Worm (Caenorhabditis elegans) whole organism, L2 larva: ENCODE data around the gene K02E7.7.

Source experiments
- R02D3.7 ChIP-seq: fragments of 150-350 bp; optimal IDR thresholded peaks from 2 replicates; lab custom pipeline; 2014; ENCODE audit warnings: missing biosample characterization, missing genetic modification characterization
- Y55F3AM.14 ChIP-seq: fragments of 200-800 bp; sonication (Bioruptor generic); optimal IDR thresholded peaks from 2 replicates; lab custom pipeline; 2018; ENCODE audit warnings: mild to moderate bottlenecking, missing genetic modification characterization, missing compliant biosample characterization
- ZK546.5 ChIP-seq: sonication (generic microtip); optimal IDR thresholded peaks from 2 replicates; lab custom pipeline; 2017; ENCODE audit warnings: missing biosample characterization, missing genetic modification characterization
- aly-2 ChIP-seq: fragments of 150-350 bp; optimal IDR thresholded peaks from 2 replicates; lab custom pipeline; 2014; ENCODE audit warnings: missing biosample characterization, missing genetic modification characterization
- ama-1 ChIP-seq: fragments of 150-350 bp; optimal IDR thresholded peaks from 2 replicates; lab custom pipeline; 2018; ENCODE audit warnings: inconsistent platforms
- blmp-1 ChIP-seq: sonication (generic microtip); optimal IDR thresholded peaks from 2 replicates; lab custom pipeline; 2017; ENCODE audit warnings: missing genetic modification characterization, mild to moderate bottlenecking, missing compliant biosample characterization, antibody characterized with exemption, moderate library complexity; ENCODE audit not compliant: insufficient read depth
- ceh-82 ChIP-seq: fragments of 150-350 bp; optimal IDR thresholded peaks from 2 replicates; lab custom pipeline; 2014; ENCODE audit warnings: missing biosample characterization, missing genetic modification characterization
- egl-27 ChIP-seq: sonication (generic microtip); optimal IDR thresholded peaks from 3 replicates; lab custom pipeline; 2017; ENCODE audit warnings: missing biosample characterization, missing genetic modification reagents, missing genetic modification characterization
- elt-1 ChIP-seq: fragments of 150-350 bp; optimal IDR thresholded peaks from 2 replicates; lab custom pipeline; 2014; ENCODE audit warnings: missing biosample characterization, missing genetic modification characterization
- elt-3 ChIP-seq: sonication (generic microtip); optimal IDR thresholded peaks from 2 replicates; lab custom pipeline; 2017; ENCODE audit warnings: missing biosample characterization, missing genetic modification characterization
- fos-1 ChIP-seq: fragments of 150-350 bp; optimal IDR thresholded peaks from 2 replicates; lab custom pipeline; 2014; ENCODE audit warnings: missing biosample characterization, missing genetic modification characterization
- lin-13 ChIP-seq: fragments of 150-350 bp; optimal IDR thresholded peaks from 2 replicates; lab custom pipeline; 2014; ENCODE audit warnings: missing biosample characterization, missing genetic modification reagents, missing genetic modification characterization
- lin-39 ChIP-seq: fragments of 150-350 bp; optimal IDR thresholded peaks from 2 replicates; lab custom pipeline; 2014; ENCODE audit warnings: missing biosample characterization, missing genetic modification reagents, missing genetic modification characterization
- lsy-2 ChIP-seq, 2 experiments: fragments of 150-350 bp in 1 of 2; sonication (generic microtip) in 1 of 2; optimal IDR thresholded peaks; 2 replicates each; lab custom pipeline; 2014 to 2017; ENCODE audit warnings: missing biosample characterization in 2 of 2, missing genetic modification characterization in 2 of 2
- mbf-1 ChIP-seq: sonication (generic microtip); optimal IDR thresholded peaks from 2 replicates; lab custom pipeline; 2017; ENCODE audit warnings: missing biosample characterization, missing genetic modification characterization
- mdl-1 ChIP-seq, 2 experiments: fragments of 150-350 bp in 1 of 2; sonication (generic microtip) in 1 of 2; optimal IDR thresholded peaks; 2 replicates each; lab custom pipeline; 2017; ENCODE audit warnings: missing biosample characterization in 2 of 2, missing genetic modification characterization in 2 of 2
- nhr-11 ChIP-seq: fragments of 150-350 bp; optimal IDR thresholded peaks from 2 replicates; lab custom pipeline; 2014; ENCODE audit warnings: missing biosample characterization, missing genetic modification characterization
- nhr-12 ChIP-seq: fragments of 150-350 bp; optimal IDR thresholded peaks from 2 replicates; lab custom pipeline; 2014; ENCODE audit warnings: missing biosample characterization, missing genetic modification characterization
- nhr-129 ChIP-seq: fragments of 150-350 bp; optimal IDR thresholded peaks from 2 replicates; lab custom pipeline; 2014; ENCODE audit warnings: missing biosample characterization, missing genetic modification characterization
- nhr-21 ChIP-seq: fragments of 150-350 bp; optimal IDR thresholded peaks from 2 replicates; lab custom pipeline; 2014; ENCODE audit warnings: missing biosample characterization, missing genetic modification characterization
- nhr-237 ChIP-seq: fragments of 150-350 bp; optimal IDR thresholded peaks from 2 replicates; lab custom pipeline; 2014; ENCODE audit warnings: missing biosample characterization, missing genetic modification characterization
- nhr-25 ChIP-seq: fragments of 150-350 bp; sonication (generic microtip); optimal IDR thresholded peaks from 3 replicates; lab custom pipeline; 2014; ENCODE audit warnings: missing biosample characterization, missing genetic modification characterization
- nhr-6 ChIP-seq: fragments of 150-350 bp; optimal IDR thresholded peaks from 2 replicates; lab custom pipeline; 2014; ENCODE audit warnings: missing biosample characterization, missing genetic modification characterization
- nhr-77 ChIP-seq: fragments of 150-350 bp; optimal IDR thresholded peaks from 2 replicates; lab custom pipeline; 2014; ENCODE audit warnings: missing biosample characterization, missing genetic modification characterization
- peb-1 ChIP-seq: fragments of 150-350 bp; optimal IDR thresholded peaks from 2 replicates; lab custom pipeline; 2014; ENCODE audit warnings: missing biosample characterization, missing genetic modification characterization
- sem-4 ChIP-seq: fragments of 150-350 bp; optimal IDR thresholded peaks from 2 replicates; lab custom pipeline; 2014; ENCODE audit warnings: missing biosample characterization, missing genetic modification reagents, missing genetic modification characterization
- sma-3 ChIP-seq: sonication (generic microtip); optimal IDR thresholded peaks from 2 replicates; lab custom pipeline; 2016; ENCODE audit warnings: missing genetic modification reagents, missing genetic modification characterization, missing compliant biosample characterization
- sma-9 ChIP-seq, 2 experiments: fragments of 150-350 bp in 1 of 2; sonication (generic microtip) in 1 of 2; optimal IDR thresholded peaks; 2 replicates each; lab custom pipeline; 2014 to 2016; ENCODE audit warnings: missing genetic modification characterization in 2 of 2, mild to moderate bottlenecking in 1 of 2, missing biosample characterization in 1 of 2, missing compliant biosample characterization in 1 of 2, missing genetic modification reagents in 1 of 2, moderate library complexity in 1 of 2
- snpc-4 ChIP-seq: fragments of 150-350 bp; optimal IDR thresholded peaks from 2 replicates; lab custom pipeline; 2014; ENCODE audit warnings: missing biosample characterization, missing genetic modification characterization
- unc-39 ChIP-seq: fragments of 150-350 bp; optimal IDR thresholded peaks from 2 replicates; lab custom pipeline; 2014; ENCODE audit warnings: missing biosample characterization, missing genetic modification characterization
- unc-55 ChIP-seq: fragments of 150-350 bp; sonication (generic microtip); optimal IDR thresholded peaks from 3 replicates; lab custom pipeline; 2014; ENCODE audit warnings: missing biosample characterization, missing genetic modification reagents, missing genetic modification characterization
- unc-62 ChIP-seq: fragments of 150-350 bp; optimal IDR thresholded peaks from 2 replicates; lab custom pipeline; 2014; ENCODE audit warnings: missing biosample characterization, missing genetic modification reagents, missing genetic modification characterization
- ztf-1 ChIP-seq: fragments of 200-800 bp; sonication (Bioruptor generic); conservative IDR thresholded peaks from 2 replicates; pipeline ENCODE4 v1.3.6; 2022; ENCODE audit warnings: missing genetic modification characterization, missing compliant biosample characterization
- ztf-11 ChIP-seq: sonication (generic microtip); optimal IDR thresholded peaks from 2 replicates; lab custom pipeline; 2017; ENCODE audit warnings: missing biosample characterization, missing genetic modification characterization
- ztf-4 ChIP-seq: fragments of 150-350 bp; optimal IDR thresholded peaks from 2 replicates; lab custom pipeline; 2014; ENCODE audit warnings: missing biosample characterization, missing genetic modification characterization

K02E7.7 gene

ce11 chrII:1090743-1091142 lies 35.9 kb downstream of the K02E7.7 start:
- peak; percentile 0 for TF ChIP-seq blmp-1 (tag; lab: Kevin White, UChicago)
- TF ChIP-seq nhr-129 (tag; lab: Kevin White, UChicago), result peak; percentile 10
- TF ChIP-seq snpc-4 (tag; lab: Kevin White, UChicago), result peak; percentile 33
- TF ChIP-seq ztf-1 (GFP tag; lab: Robert Waterston, UW), result no peak
- TF ChIP-seq unc-62 (GFP tag; lab: Kevin White, UChicago), result no peak
- no peak for TF ChIP-seq egl-27 (tag; lab: Kevin White, UChicago)
- TF ChIP-seq nhr-77, result no peak
- no peak for TF ChIP-seq nhr-11 (tag; lab: Kevin White, UChicago)
- no peak for TF ChIP-seq lsy-2 (tag; optimal IDR thresholded peaks at IDR 0.05; lab: Kevin White, UChicago)
- TF ChIP-seq mdl-1 (tag; optimal IDR thresholded peaks at IDR 0.05; lab: Kevin White, UChicago), result no peak
- no peak for TF ChIP-seq sma-3 (GFP tag; lab: Kevin White, UChicago)
- TF ChIP-seq ceh-82 (tag; lab: Kevin White, UChicago), result no peak
- no peak for TF ChIP-seq unc-39 (tag; lab: Kevin White, UChicago)
- TF ChIP-seq nhr-237 (tag; lab: Kevin White, UChicago), result no peak
- TF ChIP-seq aly-2 (tag; lab: Kevin White, UChicago), result no peak
- peak; percentile 59 for TF ChIP-seq nhr-25 (tag; lab: Kevin White, UChicago)

DNA sequence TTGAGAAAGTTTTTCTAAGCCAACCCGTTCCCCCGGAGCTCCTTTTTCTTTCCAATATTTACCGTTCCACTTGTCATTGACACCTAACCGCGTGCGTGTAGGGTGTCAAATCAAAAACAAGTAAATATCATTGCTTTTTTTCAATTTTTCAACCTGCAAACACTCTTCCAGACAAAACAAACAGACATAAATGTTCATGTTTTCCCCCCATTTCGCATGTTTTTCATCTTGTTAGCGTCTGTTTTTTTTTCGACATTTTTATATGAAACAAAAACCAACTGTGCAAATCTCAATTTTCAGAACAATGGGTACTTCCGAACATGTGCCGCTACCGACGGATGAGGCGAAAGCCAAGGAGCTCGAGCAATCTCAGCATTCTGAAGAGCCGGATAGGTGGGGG lies 36.9 kb downstream of the K02E7.7 start, which contains the start of gene snf-3:
Gene snf-3 (plus strand): TSS at position 301 of the 400 bp plus-strand sequence.
- no peak for TF ChIP-seq nhr-12 (tag; lab: Kevin White, UChicago)
- TF ChIP-seq unc-55 (GFP tag; lab: Kevin White, UChicago), result no peak
- no peak for TF ChIP-seq peb-1 (tag; lab: Kevin White, UChicago)
- no peak for TF ChIP-seq nhr-21 (tag; lab: Kevin White, UChicago)
- no peak for TF ChIP-seq Y55F3AM.14 (GFP tag; lab: Kevin White, UChicago)
- no peak for TF ChIP-seq ztf-4 (tag; lab: Kevin White, UChicago)
- TF ChIP-seq blmp-1 (tag; lab: Kevin White, UChicago), result no peak
- TF ChIP-seq snpc-4 (tag; lab: Kevin White, UChicago), result no peak
- no peak for TF ChIP-seq aly-2 (tag; lab: Kevin White, UChicago)
- TF ChIP-seq sem-4 (tag; lab: Kevin White, UChicago), result no peak
- TF ChIP-seq lin-13 (GFP tag; lab: Kevin White, UChicago), result no peak

DNA sequence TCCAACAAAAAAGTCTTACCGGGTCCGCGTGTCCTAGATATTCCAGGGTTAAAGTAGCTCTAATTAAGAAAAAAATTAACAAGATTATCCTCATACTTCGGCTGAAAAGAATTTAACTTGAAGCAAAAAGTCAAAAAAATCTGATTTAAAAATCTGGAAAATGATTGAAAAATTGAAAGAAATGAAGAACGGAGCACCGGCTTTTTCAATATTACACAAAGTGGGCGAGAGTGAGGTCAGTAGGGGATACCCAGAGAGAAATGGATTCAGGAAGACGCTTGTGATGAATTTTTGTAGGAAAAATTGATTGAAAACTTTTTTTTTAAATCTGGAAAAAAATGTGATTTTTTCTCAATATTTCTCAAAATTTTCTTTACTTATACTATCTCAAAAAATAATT lies 45.9 kb downstream of the K02E7.7 start, which contains the start of gene pho-14:
Gene pho-14 (minus strand): TSS at position 101 of the 400 bp plus-strand sequence.
- TF ChIP-seq ZK546.5 (tag; lab: Kevin White, UChicago), result no peak
- no peak for TF ChIP-seq sma-3 (GFP tag; lab: Kevin White, UChicago)
- no peak for TF ChIP-seq nhr-77
- no peak for TF ChIP-seq mbf-1
- no peak for TF ChIP-seq nhr-25 (tag; lab: Kevin White, UChicago)
- TF ChIP-seq ztf-11, result no peak
- no peak for TF ChIP-seq ceh-82 (tag; lab: Kevin White, UChicago)
- TF ChIP-seq nhr-6 (tag; lab: Kevin White, UChicago), result no peak
- TF ChIP-seq blmp-1 (tag; lab: Kevin White, UChicago), result no peak
- TF ChIP-seq elt-3 (tag; lab: Kevin White, UChicago), result no peak
- no peak for TF ChIP-seq peb-1 (tag; lab: Kevin White, UChicago)

DNA sequence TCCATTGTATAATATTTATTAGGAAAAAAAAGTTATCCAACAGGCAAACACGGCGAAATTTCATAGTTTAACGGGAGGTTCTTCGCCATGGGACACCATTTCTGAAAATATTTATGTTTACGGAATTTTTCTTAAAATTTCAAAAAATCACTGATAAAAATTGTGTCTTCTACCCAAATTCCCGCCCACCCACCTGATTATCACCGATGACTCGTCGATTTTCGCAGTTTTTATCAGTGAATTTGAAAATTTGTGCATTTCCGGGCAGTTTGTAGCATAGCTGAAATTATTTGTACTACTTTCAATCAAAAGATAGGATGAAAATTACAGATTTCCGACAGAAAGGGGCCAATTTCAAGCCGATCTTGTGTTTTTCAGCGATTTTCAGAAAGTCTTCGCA lies 46.6 kb downstream of the K02E7.7 start:
- TF ChIP-seq nhr-77 (no peak), lin-39 (no peak), elt-1 (tag; lab: Kevin White, UChicago) (no peak), fos-1 (peak; percentile 75), mbf-1 (no peak)

DNA sequence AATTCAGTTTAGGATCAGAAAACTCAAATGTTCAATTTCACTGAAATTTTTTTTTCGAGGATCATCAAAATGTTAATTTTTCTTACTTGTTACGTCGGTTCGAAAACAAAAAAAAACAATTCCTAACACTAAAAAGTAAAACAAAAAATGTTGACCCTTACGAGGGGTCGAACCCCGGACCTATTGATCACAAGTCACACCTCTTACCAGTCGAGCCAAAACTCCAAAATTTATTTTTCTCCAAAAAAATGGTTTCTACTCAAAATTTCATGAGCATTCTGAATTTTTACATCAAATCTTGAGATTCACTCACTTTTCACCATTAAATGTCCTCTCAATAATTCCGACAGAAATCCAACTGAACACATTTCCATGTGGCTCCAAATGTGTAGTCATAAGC lies 47.4 kb downstream of the K02E7.7 start:
- no peak for TF ChIP-seq ama-1 (lab: Kevin White, UChicago)
- TF ChIP-seq ztf-4 (tag; lab: Kevin White, UChicago), result no peak
- no peak for TF ChIP-seq ztf-11
- TF ChIP-seq R02D3.7 (tag; lab: Kevin White, UChicago), result no peak
- no peak for TF ChIP-seq sma-9 (GFP tag; optimal IDR thresholded peaks at IDR 0.05; lab: Kevin White, UChicago)
- no peak for TF ChIP-seq sma-9 (tag; optimal IDR thresholded peaks at IDR 0.05; lab: Kevin White, UChicago)
- no peak for TF ChIP-seq unc-55 (GFP tag; lab: Kevin White, UChicago)
